Worm (Caenorhabditis elegans): ENCODE data around the gene bud-13.

The bud-13 gene

ce11 chrIII:8926512-8926911 is 41.0 kb downstream of the bud-13 start (continued):
- TF ChIP-seq mep-1 (tag; optimal IDR thresholded peaks at IDR 0.05): peak; percentile 45
- no peak for TF ChIP-seq attf-4 (tag; optimal IDR thresholded peaks at IDR 0.05)
- TF ChIP-seq mxl-3 (GFP tag; optimal IDR thresholded peaks at IDR 0.05): peak; percentile 69
- TF ChIP-seq F49E8.2 (tag; optimal IDR thresholded peaks at IDR 0.05; ENCODE audit: borderline replicate concordance): no peak
- TF ChIP-seq dmd-9 (GFP tag; IDR thresholded peaks at IDR 0.05): no peak
- no peak for TF ChIP-seq set-16 (GFP tag; IDR thresholded peaks at IDR 0.05)
- no peak for TF ChIP-seq Y5F2A.4 (GFP tag; optimal IDR thresholded peaks at IDR 0.05)
- TF ChIP-seq nhr-6 (tag; optimal IDR thresholded peaks at IDR 0.05): no peak
- no peak for TF ChIP-seq Y48G9A.11 (GFP tag; IDR thresholded peaks at IDR 0.05)
- no peak for TF ChIP-seq tra-1 (GFP tag; IDR thresholded peaks at IDR 0.05)
- TF ChIP-seq nhr-28 (tag; optimal IDR thresholded peaks at IDR 0.05): peak; percentile 99
- peak in 1 of 2 experiments; percentile 72 for TF ChIP-seq mdl-1 (tag; optimal IDR thresholded peaks at IDR 0.05)
- peak in 1 of 2 experiments; percentile 18 for TF ChIP-seq lsy-2 (tag; optimal IDR thresholded peaks at IDR 0.05)
- no peak for TF ChIP-seq ces-1 (GFP tag; optimal IDR thresholded peaks at IDR 0.05)

ce11 chrIII:8925539-8925938 is 42.0 kb downstream of the bud-13 start:
- TF ChIP-seq aha-1 (tag): peak; percentile 49
- no peak for TF ChIP-seq daf-12 (tag; optimal IDR thresholded peaks at IDR 0.05)
- no peak for TF ChIP-seq egl-27 (tag; optimal IDR thresholded peaks at IDR 0.05)
- TF ChIP-seq hif-1 (tag; optimal IDR thresholded peaks at IDR 0.05): peak in 1 of 2 experiments; percentile 87
- TF ChIP-seq mes-2 (tag; optimal IDR thresholded peaks at IDR 0.05; ENCODE audit: poor library complexity, severe bottlenecking): no peak
- TF ChIP-seq nhr-10 (tag; optimal IDR thresholded peaks at IDR 0.05): no peak
- no peak for TF ChIP-seq dmd-8 (GFP tag; IDR thresholded peaks at IDR 0.05)
- no peak for TF ChIP-seq zag-1 (tag; optimal IDR thresholded peaks at IDR 0.05)
- TF ChIP-seq daf-8 (GFP tag; IDR thresholded peaks at IDR 0.05): no peak
- no peak for TF ChIP-seq nhr-102 (tag; optimal IDR thresholded peaks at IDR 0.05)
- TF ChIP-seq nhr-76 (tag; optimal IDR thresholded peaks at IDR 0.05): no peak
- no peak for TF ChIP-seq spr-1 (tag; optimal IDR thresholded peaks at IDR 0.05)
- no peak for TF ChIP-seq Y5F2A.4 (GFP tag; optimal IDR thresholded peaks at IDR 0.05)
- no peak for TF ChIP-seq zfp-2 (tag; optimal IDR thresholded peaks at IDR 0.05)
- TF ChIP-seq mdl-1 (tag; optimal IDR thresholded peaks at IDR 0.05): no peak
- TF ChIP-seq nhr-28 (tag; optimal IDR thresholded peaks at IDR 0.05): peak; percentile 47
- TF ChIP-seq dmd-6 (GFP tag; IDR thresholded peaks at IDR 0.05): peak; percentile 60
- no peak for TF ChIP-seq nhr-111 (GFP tag; optimal IDR thresholded peaks at IDR 0.05)
- no peak for TF ChIP-seq ceh-20 (GFP tag; IDR thresholded peaks at IDR 0.05)
- TF ChIP-seq ceh-82 (tag; optimal IDR thresholded peaks at IDR 0.05): no peak
- no peak for TF ChIP-seq ceh-32 (tag; optimal IDR thresholded peaks at IDR 0.05; ENCODE audit: poor library complexity)
- TF ChIP-seq hmg-1.1 (GFP tag; IDR thresholded peaks at IDR 0.05): no peak
- no peak for TF ChIP-seq spr-3 (GFP tag; optimal IDR thresholded peaks at IDR 0.05)
- no peak for TF ChIP-seq dpl-1 (GFP tag; optimal IDR thresholded peaks at IDR 0.05)

- TF ChIP-seq snpc-4 (tag; optimal IDR thresholded peaks at IDR 0.05) (no peak), dmd-9 (GFP tag; IDR thresholded peaks at IDR 0.05) (no peak), lin-13 (GFP tag; optimal IDR thresholded peaks at IDR 0.05) (no peak), spr-1 (tag; optimal IDR thresholded peaks at IDR 0.05) (no peak), F26F4.8 (GFP tag; conservative IDR thresholded peaks at IDR 0.05) (no peak), ceh-32 (tag; optimal IDR thresholded peaks at IDR 0.05; ENCODE audit: poor library complexity) (no peak), lin-1 (GFP tag; IDR thresholded peaks at IDR 0.05) (no peak), lin-38 (GFP tag; IDR thresholded peaks at IDR 0.05) (no peak), ztf-7 (tag; optimal IDR thresholded peaks at IDR 0.05) (no peak), daf-19 (GFP tag; conservative IDR thresholded peaks at IDR 0.05) (no peak), spr-3 (GFP tag; optimal IDR thresholded peaks at IDR 0.05) (no peak), mxl-2 (GFP tag; conservative IDR thresholded peaks at IDR 0.05) (no peak), dve-1 (tag; optimal IDR thresholded peaks at IDR 0.05; ENCODE audit: insufficient read depth) (no peak), nhr-41 (GFP tag; IDR thresholded peaks at IDR 0.05) (no peak), tag-97 (GFP tag; IDR thresholded peaks at IDR 0.05) (no peak), unc-130 (GFP tag; optimal IDR thresholded peaks at IDR 0.05) (no peak), zfp-3 (GFP tag; conservative IDR thresholded peaks at IDR 0.05) (no peak), T26A8.4 (GFP tag; IDR thresholded peaks at IDR 0.05) (no peak), ceh-82 (tag; optimal IDR thresholded peaks at IDR 0.05) (no peak), php-3 (GFP tag; IDR thresholded peaks at IDR 0.05) (no peak)
These were observed 43.6 kb downstream of the bud-13 start, which contains the start of gene ZK637.12 for ce11 chrIII:8923937-8924336. Gene ZK637.12 (plus strand): TSS chrIII:8924237.

All from whole organism, L4 larva.